Fruit fly (Drosophila melanogaster) S2 (cell line): ENCODE results near the gene Gycbeta100B.

Source experiments
- CG8478 ChIP-seq: fragments of >200 bp; optimal IDR thresholded peaks from 2 replicates; lab custom pipeline; 2018
- CTCF ChIP-seq, 2 experiments: fragments of >200 bp; optimal IDR thresholded peaks; 2 replicates each; lab custom pipeline; 2018

The Gycbeta100B gene

dm6 chr3R:31222125-31222889, 88.1 kb downstream of the Gycbeta100B start:
- no peak for TF ChIP-seq CG8478 (lab: Kevin White, UChicago)
- no peak for TF ChIP-seq CTCF (optimal IDR thresholded peaks at IDR 0.05; lab: Kevin White, UChicago)

dm6 chr3R:31222890-31223569, 88.8 kb downstream of the Gycbeta100B start:
- TF ChIP-seq CTCF (optimal IDR thresholded peaks at IDR 0.05; lab: Kevin White, UChicago) (no peak), CG8478 (lab: Kevin White, UChicago) (no peak)

- no peak for TF ChIP-seq CTCF (optimal IDR thresholded peaks at IDR 0.05; lab: Kevin White, UChicago)
These were observed 90.0 kb downstream of the Gycbeta100B start for dm6 chr3R:31223971-31224860.

- no peak for TF ChIP-seq CTCF (optimal IDR thresholded peaks at IDR 0.05; lab: Kevin White, UChicago)
- TF ChIP-seq CG8478 (lab: Kevin White, UChicago) = no peak
These were observed 91.0 kb downstream of the Gycbeta100B start for dm6 chr3R:31225043-31225681.
